Fruit fly (Drosophila melanogaster) whole organism, wandering third instar larva: Measurements from ENCODE around the gene dlp.
A peak's percentile ranks its signal among the peaks of the same experiment; 100 is the strongest.

Source experiments
- Abd-B ChIP-seq: fragments of >200 bp; optimal IDR thresholded peaks from 2 replicates; lab custom pipeline; 2017; ENCODE audit warnings: missing biosample characterization, missing genetic modification characterization
- CG32264 ChIP-seq: fragments of 200-800 bp; sonication (Bioruptor generic); optimal IDR thresholded peaks from 2 replicates; lab custom pipeline; 2016; ENCODE audit warnings: missing biosample characterization, missing genetic modification characterization
- CG9705 ChIP-seq: fragments of 200-800 bp; sonication (Bioruptor generic); optimal IDR thresholded peaks from 2 replicates; lab custom pipeline; 2018; ENCODE audit warnings: missing biosample characterization, mild to moderate bottlenecking, missing genetic modification characterization
- CrebA ChIP-seq: fragments of 200-800 bp; sonication (Bioruptor generic); optimal IDR thresholded peaks from 2 replicates; lab custom pipeline; 2016; ENCODE audit warnings: missing biosample characterization, mild to moderate bottlenecking, missing genetic modification characterization, borderline replicate concordance
- Dfd ChIP-seq: fragments of >200 bp; optimal IDR thresholded peaks from 2 replicates; lab custom pipeline; 2017; ENCODE audit warnings: missing biosample characterization, missing genetic modification characterization
- Dif ChIP-seq: fragments of 200-275, 200-300 bp; sonication (Bioruptor generic); optimal IDR thresholded peaks from 2 replicates; lab custom pipeline; 2018; ENCODE audit warnings: missing biosample characterization, missing genetic modification characterization; ENCODE audit not compliant: partially characterized antibody
- GATAd ChIP-seq: sonication (Bioruptor generic); optimal IDR thresholded peaks from 2 replicates; lab custom pipeline; 2016; ENCODE audit warnings: missing biosample characterization, missing genetic modification characterization
- HLH106 ChIP-seq: fragments of 200-800 bp; optimal IDR thresholded peaks from 3 replicates; lab custom pipeline; 2019; ENCODE audit warnings: missing biosample characterization, mild to moderate bottlenecking, missing genetic modification characterization, moderate library complexity
- Hnf4 ChIP-seq: fragments of 200-800 bp; sonication (Bioruptor generic); optimal IDR thresholded peaks from 2 replicates; lab custom pipeline; 2016; ENCODE audit warnings: missing biosample characterization, mild to moderate bottlenecking, missing genetic modification characterization
- Hr78 ChIP-seq: fragments of >200 bp; optimal IDR thresholded peaks from 2 replicates; lab custom pipeline; 2017; ENCODE audit warnings: missing biosample characterization, missing genetic modification characterization
- Hr83 ChIP-seq: fragments of 200-300 bp; sonication (Bioruptor generic); optimal IDR thresholded peaks from 2 replicates; lab custom pipeline; 2016; ENCODE audit warnings: missing biosample characterization, mild to moderate bottlenecking, missing genetic modification characterization, moderate library complexity; ENCODE audit not compliant: poor library complexity, severe bottlenecking
- Jra ChIP-seq: sonication (Bioruptor generic); optimal IDR thresholded peaks from 2 replicates; lab custom pipeline; 2016; ENCODE audit warnings: missing biosample characterization, missing genetic modification characterization
- Mio ChIP-seq: sonication (Bioruptor generic); optimal IDR thresholded peaks from 2 replicates; lab custom pipeline; 2016; ENCODE audit warnings: missing biosample characterization, missing genetic modification characterization
- Myc ChIP-seq: fragments of >200 bp; optimal IDR thresholded peaks from 2 replicates; lab custom pipeline; 2017
- N ChIP-seq: fragments of >200 bp; optimal IDR thresholded peaks from 2 replicates; lab custom pipeline; 2018; ENCODE audit warnings: missing biosample characterization, missing external identifiers, missing genetic modification characterization
- OdsH ChIP-seq: fragments of 200-800 bp; sonication (Bioruptor generic); optimal IDR thresholded peaks from 2 replicates; lab custom pipeline; 2016; ENCODE audit warnings: missing biosample characterization, mild to moderate bottlenecking, missing genetic modification characterization
- Rel ChIP-seq, 2 experiments: fragments of 200-800 bp; sonication (Bioruptor generic) in 1 of 2; optimal IDR thresholded peaks; 2 replicates in 1 of 2; 3 replicates in 1 of 2; lab custom pipeline; 2016 to 2019; ENCODE audit warnings: mild to moderate bottlenecking in 2 of 2, missing biosample characterization in 2 of 2, missing genetic modification characterization in 2 of 2, moderate library complexity in 1 of 2
- Sp1 ChIP-seq: fragments of 200-800 bp; sonication (Bioruptor generic); optimal IDR thresholded peaks from 3 replicates; lab custom pipeline; 2019; ENCODE audit warnings: missing biosample characterization, mild to moderate bottlenecking, missing genetic modification characterization, moderate library complexity
- Vsx2 ChIP-seq: fragments of 200-300, 225-300 bp; sonication (Bioruptor generic); optimal IDR thresholded peaks from 2 replicates; lab custom pipeline; 2018; ENCODE audit warnings: missing biosample characterization, missing genetic modification characterization; ENCODE audit not compliant: partially characterized antibody
- br ChIP-seq: fragments of 200-800 bp; sonication (Bioruptor generic); optimal IDR thresholded peaks from 2 replicates; lab custom pipeline; 2016; ENCODE audit warnings: missing biosample characterization, missing genetic modification characterization
- brk ChIP-seq: fragments of 200-800 bp; sonication (Bioruptor generic); optimal IDR thresholded peaks from 2 replicates; lab custom pipeline; 2016; ENCODE audit warnings: missing biosample characterization, mild to moderate bottlenecking, missing genetic modification characterization
- dl ChIP-seq, 2 experiments: fragments of 175-275, 200-275 bp in 1 of 2; fragments of 200-275 bp in 1 of 2; sonication (Bioruptor generic); optimal IDR thresholded peaks; lab custom pipeline; 2018; ENCODE audit warnings: mild to moderate bottlenecking in 2 of 2, missing biosample characterization in 2 of 2, missing genetic modification characterization in 2 of 2, moderate library complexity in 2 of 2; ENCODE audit not compliant: partially characterized antibody in 2 of 2, insufficient read depth in 1 of 2
- dmrt93B ChIP-seq: fragments of 200-800 bp; sonication (Bioruptor generic); optimal IDR thresholded peaks from 2 replicates; lab custom pipeline; 2018; ENCODE audit warnings: missing biosample characterization, mild to moderate bottlenecking, missing genetic modification characterization
- dsf ChIP-seq: sonication (Bioruptor generic); optimal IDR thresholded peaks from 2 replicates; lab custom pipeline; 2016; ENCODE audit warnings: missing biosample characterization, missing genetic modification characterization, borderline replicate concordance
- ey ChIP-seq: fragments of 200-800 bp; sonication (Bioruptor generic); optimal IDR thresholded peaks from 2 replicates; lab custom pipeline; 2016; ENCODE audit warnings: missing biosample characterization, missing genetic modification characterization
- foxo ChIP-seq, 2 experiments: fragments of 200-800 bp; sonication (Bioruptor generic); optimal IDR thresholded peaks; 2 replicates in 1 of 2; 3 replicates in 1 of 2; lab custom pipeline; 2016 to 2017; ENCODE audit warnings: missing biosample characterization in 2 of 2, missing genetic modification characterization in 2 of 2
- fru ChIP-seq: fragments of 200-800 bp; sonication (Bioruptor generic); optimal IDR thresholded peaks from 3 replicates; lab custom pipeline; 2016; ENCODE audit warnings: missing biosample characterization, mild to moderate bottlenecking, missing genetic modification characterization
- h ChIP-seq: fragments of 200-800 bp; sonication (Bioruptor generic); optimal IDR thresholded peaks from 3 replicates; lab custom pipeline; 2016; ENCODE audit warnings: missing biosample characterization, mild to moderate bottlenecking, missing genetic modification characterization
- jim ChIP-seq: fragments of 175-275, 200-325 bp; sonication (Bioruptor generic); optimal IDR thresholded peaks from 2 replicates; lab custom pipeline; 2016; ENCODE audit warnings: missing biosample characterization, mild to moderate bottlenecking, missing genetic modification characterization
- lola ChIP-seq: fragments of >200 bp; optimal IDR thresholded peaks from 2 replicates; lab custom pipeline; 2017; ENCODE audit warnings: missing biosample characterization, missing genetic modification characterization
- pan ChIP-seq: fragments of >200 bp; optimal IDR thresholded peaks from 2 replicates; lab custom pipeline; 2017
- psq ChIP-seq: fragments of 200-800 bp; sonication (Bioruptor generic); optimal IDR thresholded peaks from 3 replicates; lab custom pipeline; 2017; ENCODE audit warnings: missing biosample characterization, mild to moderate bottlenecking, missing genetic modification characterization, moderate library complexity
- rgr ChIP-seq: fragments of 200-800 bp; sonication (Bioruptor generic); optimal IDR thresholded peaks from 3 replicates; lab custom pipeline; 2016; ENCODE audit warnings: missing biosample characterization, mild to moderate bottlenecking, missing genetic modification characterization
- sage ChIP-seq: fragments of 200-800 bp; sonication (Bioruptor generic); optimal IDR thresholded peaks from 2 replicates; lab custom pipeline; 2016; ENCODE audit warnings: missing biosample characterization, mild to moderate bottlenecking, missing genetic modification characterization
- sv ChIP-seq: fragments of 200-800 bp; sonication (Bioruptor generic); optimal IDR thresholded peaks from 3 replicates; lab custom pipeline; 2016; ENCODE audit warnings: missing biosample characterization, missing genetic modification characterization
- tai ChIP-seq: sonication (Bioruptor generic); optimal IDR thresholded peaks from 2 replicates; lab custom pipeline; 2016; ENCODE audit warnings: missing biosample characterization, missing genetic modification characterization
- usp ChIP-seq: fragments of >200 bp; optimal IDR thresholded peaks from 2 replicates; lab custom pipeline; 2017; ENCODE audit warnings: missing biosample characterization, missing genetic modification characterization
- woc ChIP-seq: sonication (Bioruptor generic); optimal IDR thresholded peaks from 2 replicates; lab custom pipeline; 2016; ENCODE audit warnings: missing biosample characterization, mild to moderate bottlenecking, missing genetic modification characterization

dlp gene

dm6 chr3L:14612945-14613791, 19.2 kb upstream of the dlp start:
- TF ChIP-seq CG32264 (GFP tag; lab: Kevin White, UChicago) (no peak), ey (GFP tag; lab: Kevin White, UChicago) (peak; percentile 23), pan (lab: Kevin White, UChicago) (no peak), brk (GFP tag; lab: Kevin White, UChicago) (no peak), Abd-B (no peak), CrebA (no peak), Rel (GFP tag; optimal IDR thresholded peaks at IDR 0.05; lab: Kevin White, UChicago) (no peak), Rel (tag; optimal IDR thresholded peaks at IDR 0.05; lab: Kevin White, UChicago) (no peak), rgr (GFP tag; lab: Kevin White, UChicago) (no peak), h (GFP tag; lab: Kevin White, UChicago) (no peak), lola (GFP tag; lab: Kevin White, UChicago) (no peak), dsf (no peak), Mio (GFP tag; lab: Kevin White, UChicago) (no peak), usp (GFP tag; lab: Kevin White, UChicago) (no peak), br (GFP tag; lab: Kevin White, UChicago) (no peak), dl (GFP tag; optimal IDR thresholded peaks at IDR 0.05; lab: Kevin White, UChicago; ENCODE audit: insufficient read depth in 1 of 2, partially characterized antibody in 2 of 2) (peak in 1 of 2 experiments; percentile 23), Myc (lab: Kevin White, UChicago) (no peak), HLH106 (tag; lab: Kevin White, UChicago) (peak; percentile 6), Sp1 (no peak), jim (GFP tag; lab: Kevin White, UChicago) (no peak), woc (GFP tag; lab: Kevin White, UChicago) (peak; percentile 26), Dif (GFP tag; lab: Kevin White, UChicago) (no peak), foxo (GFP tag; optimal IDR thresholded peaks at IDR 0.05; lab: Kevin White, UChicago) (peak in 1 of 2 experiments; percentile 8), Hr78 (GFP tag; lab: Kevin White, UChicago) (no peak), GATAd (GFP tag; lab: Kevin White, UChicago) (no peak), Jra (no peak), Vsx2 (GFP tag; lab: Kevin White, UChicago) (no peak), sv (no peak), dmrt93B (GFP tag; lab: Kevin White, UChicago) (no peak), N (GFP tag; lab: Kevin White, UChicago) (no peak), Hnf4 (GFP tag; lab: Kevin White, UChicago) (no peak), fru (GFP tag; lab: Kevin White, UChicago) (peak; percentile 20), OdsH (GFP tag; lab: Kevin White, UChicago) (peak; percentile 7), Dfd (no peak), CG9705 (GFP tag; lab: Kevin White, UChicago) (no peak), Hr83 (GFP tag; lab: Kevin White, UChicago) (no peak), psq (GFP tag; lab: Kevin White, UChicago) (no peak), tai (GFP tag; lab: Kevin White, UChicago) (no peak), sage (GFP tag; lab: Kevin White, UChicago) (no peak)
